Worm (Caenorhabditis elegans) whole organism, L3 larva: Measurements from ENCODE around the gene T19C4.5.

Experiments used
- nhr-23 ChIP-seq: fragments of 150-350 bp; optimal IDR thresholded peaks from 2 replicates; lab custom pipeline; 2014; ENCODE audit warnings: missing biosample characterization, missing genetic modification reagents, missing genetic modification characterization
- sea-2 ChIP-seq: fragments of 150-350 bp; sonication (generic microtip); optimal IDR thresholded peaks from 4 replicates; lab custom pipeline; 2014; ENCODE audit warnings: missing biosample characterization, missing genetic modification reagents, missing genetic modification characterization

DNA sequence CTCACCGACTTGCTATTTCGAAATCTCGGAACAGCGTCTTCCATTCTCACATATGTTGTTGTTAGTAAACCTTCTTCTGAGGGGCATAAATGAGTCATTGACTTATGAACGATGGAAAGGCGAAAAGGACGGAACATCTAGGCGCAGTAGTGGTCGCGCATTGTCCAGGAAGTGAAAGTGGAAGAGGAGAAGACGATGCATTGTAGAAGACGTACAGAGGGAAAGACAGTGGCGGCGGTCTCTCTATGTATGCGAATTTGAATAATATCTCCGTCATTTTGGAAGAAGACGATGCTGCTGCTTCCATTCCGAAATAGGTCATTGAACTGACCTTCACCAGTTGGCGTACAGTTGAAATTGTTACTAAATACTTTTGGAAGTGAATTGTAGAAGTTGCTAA is 26.1 kb downstream of the T19C4.5 start:
- no peak for TF ChIP-seq sea-2 (GFP tag; lab: Kevin White, UChicago)
- peak; percentile 23 for TF ChIP-seq nhr-23 (tag; lab: Kevin White, UChicago)
